In genomic region chr2L:10408122-10408576, dm6 we compare ENCODE assay signal across 4 fruit fly cellular contexts.
TF ChIP-seq lines count a peak whose summit lies in the region.

Gene Ip259, plus strand, starts transcription at chr2L:10408352.
Gene RpS27A, plus strand, starts transcription at chr2L:10408352.

TF ChIP-seq in whole organism, adult, 20 proteins besides CTCF, POLR2A, EP300 and RAD21 (continued from another document):
- TF ChIP-seq CG7101 (tag; optimal IDR thresholded peaks at IDR 0.05; lab: Kevin White, UChicago) (peak; percentile 87), Hr96 (GFP tag; optimal IDR thresholded peaks at IDR 0.05; lab: Kevin White, UChicago) (no peak)
TF ChIP-seq in whole organism, adult: peak in this region for 14.

TF ChIP-seq in whole organism, embryonic, 481 proteins besides CTCF, POLR2A, EP300 and RAD21 (continued from another document and continues in another):
- TF ChIP-seq Oaz (GFP tag; IDR thresholded peaks at IDR 0.05; lab: Robert Waterston, UW) (0 out of 2 replicates have a peak, but pooled peaks have one; percentile 23), Dp (GFP tag; optimal IDR thresholded peaks at IDR 0.05; lab: Kevin White, UChicago) (no peak), ftz-f1 (GFP tag; optimal IDR thresholded peaks at IDR 0.05; lab: Kevin White, UChicago) (no peak), Hmx (GFP tag; optimal IDR thresholded peaks at IDR 0.05; lab: Kevin White, UChicago) (peak; percentile 6), CG11085 (GFP tag; IDR thresholded peaks at IDR 0.05; lab: Robert Waterston, UW) (peak; percentile 75), zfh2 (GFP tag; optimal IDR thresholded peaks at IDR 0.05; lab: Kevin White, UChicago) (peak; percentile 57), nerfin-2 (GFP tag; IDR thresholded peaks at IDR 0.05; lab: Robert Waterston, UW; ENCODE audit: partially characterized antibody) (no peak), CG10147 (GFP tag; optimal IDR thresholded peaks at IDR 0.05; lab: Kevin White, UChicago) (peak; percentile 66), CG18011 (GFP tag; optimal IDR thresholded peaks at IDR 0.05; lab: Kevin White, UChicago) (peak; percentile 55), cad (GFP tag; optimal IDR thresholded peaks at IDR 0.05; lab: Kevin White, UChicago) (no peak), croc (GFP tag; conservative IDR thresholded peaks at IDR 0.05; lab: Robert Waterston, UW) (peak; percentile 61), ap (GFP tag; IDR thresholded peaks at IDR 0.05; lab: Robert Waterston, UW) (no peak; the same call in 1 of the 2 replicates), oc (tag; optimal IDR thresholded peaks at IDR 0.05; lab: Kevin White, UChicago) (no peak), CG13123 (GFP tag; optimal IDR thresholded peaks at IDR 0.05; lab: Kevin White, UChicago) (peak; percentile 30), CG7839 (tag; optimal IDR thresholded peaks at IDR 0.05; lab: Kevin White, UChicago) (peak; percentile 77), tap (tag; optimal IDR thresholded peaks at IDR 0.05; lab: Kevin White, UChicago) (peak; percentile 66), grau (tag; optimal IDR thresholded peaks at IDR 0.05; lab: Kevin White, UChicago) (peak; percentile 69), CG4617 (GFP tag; optimal IDR thresholded peaks at IDR 0.05; lab: Kevin White, UChicago; ENCODE audit: borderline replicate concordance) (peak; percentile 46), CG5245 (GFP tag; optimal IDR thresholded peaks at IDR 0.05; lab: Kevin White, UChicago) (peak; percentile 7), ATbp (GFP tag; optimal IDR thresholded peaks at IDR 0.05; lab: Kevin White, UChicago) (no peak), CG34224 (GFP tag; IDR thresholded peaks at IDR 0.05; lab: Robert Waterston, UW; ENCODE audit: partially characterized antibody) (no peak; the same call in 2 of the 3 replicates), Ets97D (GFP tag; optimal IDR thresholded peaks at IDR 0.05; lab: Kevin White, UChicago) (peak; percentile 99), pzg (GFP tag; optimal IDR thresholded peaks at IDR 0.05; lab: Kevin White, UChicago) (peak; percentile 73), Hsf (GFP tag; optimal IDR thresholded peaks at IDR 0.05; lab: Kevin White, UChicago) (peak; percentile 80), h (optimal IDR thresholded peaks at IDR 0.05; lab: Kevin White, UChicago) (no peak), CG32532 (GFP tag; IDR thresholded peaks at IDR 0.05; lab: Robert Waterston, UW) (peak; percentile 83), CG8765 (GFP tag; IDR thresholded peaks at IDR 0.05; lab: Robert Waterston, UW) (0 out of 2 replicates have a peak, but pooled peaks have one; percentile 48), CG12769 (tag; optimal IDR thresholded peaks at IDR 0.05; lab: Kevin White, UChicago) (no peak), lab (GFP tag; optimal IDR thresholded peaks at IDR 0.05; lab: Kevin White, UChicago) (no peak), pb (GFP tag; optimal IDR thresholded peaks at IDR 0.05; lab: Kevin White, UChicago) (peak; percentile 71), Ada2b (GFP tag; IDR thresholded peaks at IDR 0.05; lab: Robert Waterston, UW) (no peak; the same call in 1 of the 2 replicates), cwo (GFP tag; optimal IDR thresholded peaks at IDR 0.05; lab: Kevin White, UChicago) (no peak), CG12071 (GFP tag; optimal IDR thresholded peaks at IDR 0.05; lab: Kevin White, UChicago) (no peak), wor (GFP tag; IDR thresholded peaks at IDR 0.05; lab: Robert Waterston, UW) (no peak), CG18764 (GFP tag; optimal IDR thresholded peaks at IDR 0.05; lab: Kevin White, UChicago) (peak; percentile 68), Deaf1 (tag; optimal IDR thresholded peaks at IDR 0.05; lab: Kevin White, UChicago) (no peak), zfh1 (GFP tag; IDR thresholded peaks at IDR 0.05; lab: Robert Waterston, UW) (peak; percentile 90), HLH4C (GFP tag; IDR thresholded peaks at IDR 0.05; lab: Robert Waterston, UW; ENCODE audit: partially characterized antibody) (no peak), dysf (GFP tag; IDR thresholded peaks at IDR 0.05; lab: Robert Waterston, UW) (peak; percentile 77; the same call in 1 of the 3 replicates), CG4424 (GFP tag; optimal IDR thresholded peaks at IDR 0.05; lab: Kevin White, UChicago) (peak; percentile 70), tin (GFP tag; optimal IDR thresholded peaks at IDR 0.05; lab: Kevin White, UChicago) (peak; percentile 63), CG9932 (GFP tag; IDR thresholded peaks at IDR 0.05; lab: Robert Waterston, UW) (no peak)

TF ChIP-seq in whole organism, prepupa, 60 proteins besides CTCF, POLR2A, EP300 and RAD21 (continued from another document):
- TF ChIP-seq CG8119 (GFP tag; IDR thresholded peaks at IDR 0.05; lab: Robert Waterston, UW), result peak; percentile 36; the same call in 1 of the 3 replicates
- no peak for TF ChIP-seq CG6276 (GFP tag; optimal IDR thresholded peaks at IDR 0.05; lab: Kevin White, UChicago)
- TF ChIP-seq cyc (GFP tag; optimal IDR thresholded peaks at IDR 0.05; lab: Kevin White, UChicago), result peak; percentile 76
- no peak for TF ChIP-seq Sox102F (GFP tag; optimal IDR thresholded peaks at IDR 0.05; lab: Kevin White, UChicago)
- peak; percentile 27 for TF ChIP-seq CG11762 (GFP tag; optimal IDR thresholded peaks at IDR 0.05; lab: Kevin White, UChicago; ENCODE audit: insufficient read depth)
- TF ChIP-seq salr (GFP tag; optimal IDR thresholded peaks at IDR 0.05; lab: Kevin White, UChicago), result peak in 1 of 2 experiments; percentile 88
- TF ChIP-seq Eip78C (GFP tag; lab: Kevin White, UChicago), result peak; percentile 90
- TF ChIP-seq dac (GFP tag; optimal IDR thresholded peaks at IDR 0.05; lab: Kevin White, UChicago), result peak; percentile 39
- TF ChIP-seq Eip75B (GFP tag; optimal IDR thresholded peaks at IDR 0.05; lab: Kevin White, UChicago), result no peak
- TF ChIP-seq Gug (GFP tag; IDR thresholded peaks at IDR 0.05; lab: Robert Waterston, UW), result 0 out of 2 replicates have a peak, but pooled peaks have one; percentile 19
- peak; percentile 58 for TF ChIP-seq OdsH (GFP tag; optimal IDR thresholded peaks at IDR 0.05; lab: Kevin White, UChicago)
- TF ChIP-seq fd59A (GFP tag; optimal IDR thresholded peaks at IDR 0.05; lab: Kevin White, UChicago), result peak; percentile 56
- no peak for TF ChIP-seq dsx (GFP tag; optimal IDR thresholded peaks at IDR 0.05; lab: Kevin White, UChicago; ENCODE audit: poor library complexity, severe bottlenecking)
- TF ChIP-seq Sox14 (GFP tag; optimal IDR thresholded peaks at IDR 0.05; lab: Kevin White, UChicago), result no peak
- peak; percentile 59 for TF ChIP-seq CG6792 (GFP tag; optimal IDR thresholded peaks at IDR 0.05; lab: Kevin White, UChicago)
- no peak for TF ChIP-seq net (GFP tag; optimal IDR thresholded peaks at IDR 0.05; lab: Kevin White, UChicago)
- peak; percentile 67 for TF ChIP-seq CG34406 (GFP tag; optimal IDR thresholded peaks at IDR 0.05; lab: Kevin White, UChicago)
- no peak for TF ChIP-seq CG10631 (GFP tag; optimal IDR thresholded peaks at IDR 0.05; lab: Kevin White, UChicago)
- TF ChIP-seq Smox (GFP tag; optimal IDR thresholded peaks at IDR 0.05; lab: Kevin White, UChicago), result no peak
- peak; percentile 6 for TF ChIP-seq Ets21C (GFP tag; optimal IDR thresholded peaks at IDR 0.05; lab: Kevin White, UChicago)
- TF ChIP-seq svp (GFP tag; lab: Kevin White, UChicago), result no peak
- TF ChIP-seq topi (GFP tag; optimal IDR thresholded peaks at IDR 0.05; lab: Kevin White, UChicago), result peak; percentile 71
- peak in 1 of 2 experiments; percentile 77 for TF ChIP-seq ss (GFP tag; optimal IDR thresholded peaks at IDR 0.05; lab: Kevin White, UChicago)
- TF ChIP-seq CG3919 (GFP tag; optimal IDR thresholded peaks at IDR 0.05; lab: Kevin White, UChicago), result no peak
- no peak for TF ChIP-seq Lpt (GFP tag; optimal IDR thresholded peaks at IDR 0.05; lab: Kevin White, UChicago)
- TF ChIP-seq CG16779 (tag; optimal IDR thresholded peaks at IDR 0.05; lab: Kevin White, UChicago), result no peak
- TF ChIP-seq Met (GFP tag; optimal IDR thresholded peaks at IDR 0.05; lab: Kevin White, UChicago), result no peak
- TF ChIP-seq lz (GFP tag; optimal IDR thresholded peaks at IDR 0.05; lab: Kevin White, UChicago), result peak; percentile 80
- TF ChIP-seq CG31627 (GFP tag; optimal IDR thresholded peaks at IDR 0.05; lab: Kevin White, UChicago), result peak; percentile 77
- TF ChIP-seq vri (GFP tag; optimal IDR thresholded peaks at IDR 0.05; lab: Kevin White, UChicago), result no peak
- TF ChIP-seq CG6163 (GFP tag; IDR thresholded peaks at IDR 0.05; lab: Robert Waterston, UW), result no peak
- no peak for TF ChIP-seq CG6808 (GFP tag; optimal IDR thresholded peaks at IDR 0.05; lab: Kevin White, UChicago)
- peak; percentile 21 for TF ChIP-seq Eip93F (GFP tag; optimal IDR thresholded peaks at IDR 0.05; lab: Kevin White, UChicago)
- TF ChIP-seq CG11902 (GFP tag; optimal IDR thresholded peaks at IDR 0.05; lab: Kevin White, UChicago), result peak; percentile 38
- TF ChIP-seq CG7368 (GFP tag; optimal IDR thresholded peaks at IDR 0.05; lab: Kevin White, UChicago), result no peak
- TF ChIP-seq CG6854 (GFP tag; optimal IDR thresholded peaks at IDR 0.05; lab: Kevin White, UChicago), result peak; percentile 84
- TF ChIP-seq Hr39 (GFP tag; optimal IDR thresholded peaks at IDR 0.05; lab: Kevin White, UChicago), result no peak
- no peak for TF ChIP-seq CG11294 (GFP tag; IDR thresholded peaks at IDR 0.05; lab: Robert Waterston, UW)
- peak; percentile 62 for TF ChIP-seq CG10669 (GFP tag; optimal IDR thresholded peaks at IDR 0.05; lab: Kevin White, UChicago)
- TF ChIP-seq spab (GFP tag; optimal IDR thresholded peaks at IDR 0.05; lab: Kevin White, UChicago), result no peak

TF ChIP-seq in whole organism, wandering third instar larva, 38 proteins besides CTCF, POLR2A, EP300 and RAD21 (continued from another document):
- TF ChIP-seq woc (GFP tag; optimal IDR thresholded peaks at IDR 0.05; lab: Kevin White, UChicago), result peak; percentile 84
- peak; percentile 83 for TF ChIP-seq rgr (GFP tag; optimal IDR thresholded peaks at IDR 0.05; lab: Kevin White, UChicago)
- no peak for TF ChIP-seq Vsx2 (GFP tag; optimal IDR thresholded peaks at IDR 0.05; lab: Kevin White, UChicago; ENCODE audit: partially characterized antibody)
- no peak for TF ChIP-seq br (GFP tag; optimal IDR thresholded peaks at IDR 0.05; lab: Kevin White, UChicago)
- TF ChIP-seq h (GFP tag; optimal IDR thresholded peaks at IDR 0.05; lab: Kevin White, UChicago), result no peak
- peak; percentile 64 for TF ChIP-seq Hnf4 (GFP tag; optimal IDR thresholded peaks at IDR 0.05; lab: Kevin White, UChicago)
- TF ChIP-seq CG9705 (GFP tag; optimal IDR thresholded peaks at IDR 0.05; lab: Kevin White, UChicago), result peak; percentile 81
- TF ChIP-seq psq (GFP tag; optimal IDR thresholded peaks at IDR 0.05; lab: Kevin White, UChicago), result peak; percentile 38
- no peak for TF ChIP-seq dmrt93B (GFP tag; optimal IDR thresholded peaks at IDR 0.05; lab: Kevin White, UChicago)
- TF ChIP-seq usp (GFP tag; optimal IDR thresholded peaks at IDR 0.05; lab: Kevin White, UChicago), result no peak
- no peak for TF ChIP-seq Abd-B (GFP tag; optimal IDR thresholded peaks at IDR 0.05; lab: Kevin White, UChicago)
- peak; percentile 62 for TF ChIP-seq OdsH (GFP tag; optimal IDR thresholded peaks at IDR 0.05; lab: Kevin White, UChicago)
- TF ChIP-seq Dif (GFP tag; optimal IDR thresholded peaks at IDR 0.05; lab: Kevin White, UChicago; ENCODE audit: partially characterized antibody), result peak; percentile 39
- no peak for TF ChIP-seq GATAd (GFP tag; optimal IDR thresholded peaks at IDR 0.05; lab: Kevin White, UChicago)
- peak; percentile 37 for TF ChIP-seq ey (GFP tag; optimal IDR thresholded peaks at IDR 0.05; lab: Kevin White, UChicago)
